Fruit fly (Drosophila melanogaster): ENCODE data around the gene CG12971.

The CG12971 gene

dm6 chr3L:21347197-21347831 lies 9.0 kb downstream of the CG12971 start (continued):
- TF ChIP-seq Chrac-16 (GFP tag; optimal IDR thresholded peaks at IDR 0.05) (peak; percentile 44), crp (GFP tag; optimal IDR thresholded peaks at IDR 0.05) (peak in 1 of 2 experiments; percentile 5), BEAF-32 (GFP tag; optimal IDR thresholded peaks at IDR 0.05) (no peak), CG2712 (tag; optimal IDR thresholded peaks at IDR 0.05) (peak; percentile 34), unc-4 (GFP tag; IDR thresholded peaks at IDR 0.05; ENCODE audit: partially characterized antibody) (no peak), CG6654 (GFP tag; optimal IDR thresholded peaks at IDR 0.05) (peak; percentile 6), vnd (GFP tag; IDR thresholded peaks at IDR 0.05; ENCODE audit: partially characterized antibody) (no peak), grn (GFP tag; optimal IDR thresholded peaks at IDR 0.05) (no peak), sc (optimal IDR thresholded peaks at IDR 0.05) (no peak), sc (GFP tag; optimal IDR thresholded peaks at IDR 0.05) (peak; percentile 69), CG42726 (GFP tag; IDR thresholded peaks at IDR 0.05; ENCODE audit: partially characterized antibody) (no peak), CG16813 (GFP tag; IDR thresholded peaks at IDR 0.05; ENCODE audit: partially characterized antibody) (no peak), gcm (GFP tag; optimal IDR thresholded peaks at IDR 0.05) (no peak), CG16779 (GFP tag; IDR thresholded peaks at IDR 0.05) (no peak), Eip74EF (GFP tag; optimal IDR thresholded peaks at IDR 0.05) (peak in 1 of 2 experiments; percentile 42), D19B (GFP tag; optimal IDR thresholded peaks at IDR 0.05) (no peak), Atf6 (GFP tag; IDR thresholded peaks at IDR 0.05) (0 out of 2 replicates have a peak, but pooled peaks have one; percentile 8), CG6683 (GFP tag; optimal IDR thresholded peaks at IDR 0.05) (no peak), Rx (GFP tag; IDR thresholded peaks at IDR 0.05) (peak; percentile 37; the same call in 1 of the 2 replicates), lbe (GFP tag; optimal IDR thresholded peaks at IDR 0.05) (no peak), fd64A (GFP tag; optimal IDR thresholded peaks at IDR 0.05) (no peak), CG8089 (GFP tag; optimal IDR thresholded peaks at IDR 0.05) (peak; percentile 42), CG13123 (GFP tag; optimal IDR thresholded peaks at IDR 0.05) (no peak), D (optimal IDR thresholded peaks at IDR 0.05) (no peak), D (GFP tag; optimal IDR thresholded peaks at IDR 0.05) (peak; percentile 34), Dref (GFP tag; IDR thresholded peaks at IDR 0.05) (no peak), maf-S (GFP tag; optimal IDR thresholded peaks at IDR 0.05) (no peak), her (GFP tag; optimal IDR thresholded peaks at IDR 0.05) (peak; percentile 35), Poxn (GFP tag; IDR thresholded peaks at IDR 0.05) (no peak), jing (GFP tag; optimal IDR thresholded peaks at IDR 0.05) (no peak), ash1 (GFP tag; optimal IDR thresholded peaks at IDR 0.05) (no peak), al (GFP tag; IDR thresholded peaks at IDR 0.05) (no peak), jumu (GFP tag; optimal IDR thresholded peaks at IDR 0.05) (no peak), CG18764 (GFP tag; optimal IDR thresholded peaks at IDR 0.05) (peak; percentile 23), pum (GFP tag; optimal IDR thresholded peaks at IDR 0.05) (peak; percentile 50), otp (GFP tag; IDR thresholded peaks at IDR 0.05) (0 out of 3 replicates have a peak, but pooled peaks have one; percentile 59), CG4820 (GFP tag; optimal IDR thresholded peaks at IDR 0.05) (peak; percentile 47), Drgx (GFP tag; IDR thresholded peaks at IDR 0.05) (peak; percentile 45; the same call in 1 of the 2 replicates), CG10147 (GFP tag; optimal IDR thresholded peaks at IDR 0.05) (no peak), Oli (tag; optimal IDR thresholded peaks at IDR 0.05) (peak; percentile 63), CG10431 (GFP tag; optimal IDR thresholded peaks at IDR 0.05) (no peak), tup (GFP tag; optimal IDR thresholded peaks at IDR 0.05) (no peak), ham (GFP tag; IDR thresholded peaks at IDR 0.05) (no peak), Ets97D (GFP tag; optimal IDR thresholded peaks at IDR 0.05) (peak; percentile 0), ind (GFP tag; optimal IDR thresholded peaks at IDR 0.05) (peak; percentile 52), scrt (GFP tag; optimal IDR thresholded peaks at IDR 0.05) (no peak), pnt (GFP tag; optimal IDR thresholded peaks at IDR 0.05) (peak; percentile 38), CG1792 (GFP tag; optimal IDR thresholded peaks at IDR 0.05) (no peak), sens-2 (GFP tag; IDR thresholded peaks at IDR 0.05) (no peak)
